Fruit fly (Drosophila melanogaster): ENCODE data around the gene Tsp26A.

Tsp26A gene

dm6 chr2L:5990447-5990846 is 9.6 kb upstream of the Tsp26A start:
- no peak for TF ChIP-seq dl (GFP tag; optimal IDR thresholded peaks at IDR 0.05; ENCODE audit: insufficient read depth in 1 of 2, partially characterized antibody in 2 of 2)
- no peak for TF ChIP-seq N (GFP tag; optimal IDR thresholded peaks at IDR 0.05)
- TF ChIP-seq fru (GFP tag; optimal IDR thresholded peaks at IDR 0.05) = no peak
- no peak for TF ChIP-seq rgr (GFP tag; optimal IDR thresholded peaks at IDR 0.05)
- TF ChIP-seq dmrt93B (GFP tag; optimal IDR thresholded peaks at IDR 0.05) = no peak
- no peak for TF ChIP-seq OdsH (GFP tag; optimal IDR thresholded peaks at IDR 0.05)
- TF ChIP-seq sv (GFP tag; optimal IDR thresholded peaks at IDR 0.05) = no peak
- TF ChIP-seq ey (GFP tag; optimal IDR thresholded peaks at IDR 0.05) = no peak
- TF ChIP-seq dsf (GFP tag; optimal IDR thresholded peaks at IDR 0.05; ENCODE audit: borderline replicate concordance) = no peak
- no peak for TF ChIP-seq tai (GFP tag; optimal IDR thresholded peaks at IDR 0.05)
- TF ChIP-seq lola (GFP tag; optimal IDR thresholded peaks at IDR 0.05) = no peak
- no peak for TF ChIP-seq woc (GFP tag; optimal IDR thresholded peaks at IDR 0.05)
- TF ChIP-seq sage (GFP tag; optimal IDR thresholded peaks at IDR 0.05) = no peak
- no peak for TF ChIP-seq Rel (GFP tag; optimal IDR thresholded peaks at IDR 0.05)
- TF ChIP-seq Rel (tag; optimal IDR thresholded peaks at IDR 0.05) = no peak

DNA sequence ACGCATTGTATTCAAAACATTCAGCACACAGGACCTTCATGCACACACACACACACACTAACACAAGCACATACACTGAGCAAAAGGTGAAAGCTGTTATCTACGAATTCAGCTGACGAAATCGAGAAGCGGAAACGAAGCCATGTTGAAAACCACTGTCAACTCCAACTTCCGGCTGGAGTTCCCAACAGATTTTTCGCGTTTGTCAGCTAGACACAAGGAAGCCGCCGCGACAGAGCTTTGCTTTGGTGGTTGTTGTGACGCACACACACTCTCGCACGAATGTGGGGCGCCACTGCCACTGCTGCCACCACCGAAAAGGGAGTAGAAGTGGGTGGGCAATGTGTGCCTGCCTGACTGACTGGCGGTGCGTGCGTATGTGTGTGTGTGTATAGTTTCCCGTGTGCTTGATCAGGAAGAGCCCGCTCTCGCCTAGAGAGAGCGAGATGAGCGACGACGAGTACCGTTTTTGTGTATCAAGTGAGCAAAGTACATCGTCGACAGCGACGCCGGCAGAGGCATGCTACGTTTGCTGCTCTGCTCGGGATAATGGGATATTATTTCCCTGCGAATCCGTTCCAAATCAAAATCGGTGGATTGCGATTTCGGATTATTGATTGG is 2.3 kb upstream of the Tsp26A start:
- TF ChIP-seq N (GFP tag; optimal IDR thresholded peaks at IDR 0.05) (peak; percentile 34), fru (GFP tag; optimal IDR thresholded peaks at IDR 0.05) (peak; percentile 8), CG9705 (GFP tag; optimal IDR thresholded peaks at IDR 0.05) (peak; percentile 5), HLH106 (tag; optimal IDR thresholded peaks at IDR 0.05) (peak; percentile 3), OdsH (GFP tag; optimal IDR thresholded peaks at IDR 0.05) (peak; percentile 6), h (GFP tag; optimal IDR thresholded peaks at IDR 0.05) (peak; percentile 13), usp (GFP tag; optimal IDR thresholded peaks at IDR 0.05) (no peak), br (GFP tag; optimal IDR thresholded peaks at IDR 0.05) (peak; percentile 9), Hr83 (GFP tag; optimal IDR thresholded peaks at IDR 0.05; ENCODE audit: poor library complexity, severe bottlenecking) (peak; percentile 34), Sp1 (GFP tag; optimal IDR thresholded peaks at IDR 0.05) (peak; percentile 49), psq (GFP tag; optimal IDR thresholded peaks at IDR 0.05) (no peak), Dfd (GFP tag; optimal IDR thresholded peaks at IDR 0.05) (no peak), CG32264 (GFP tag; optimal IDR thresholded peaks at IDR 0.05) (no peak)

- no peak for TF ChIP-seq N (GFP tag; optimal IDR thresholded peaks at IDR 0.05)
- peak; percentile 18 for TF ChIP-seq Hr83 (GFP tag; optimal IDR thresholded peaks at IDR 0.05; ENCODE audit: poor library complexity, severe bottlenecking)
Observed at dm6 chr2L:5998383-5998782, 1.6 kb upstream of the Tsp26A start.

dm6 chr2L:5999247-5999646 is 781 bp upstream of the Tsp26A start, which contains the start of gene Kdm5:
Gene Kdm5, minus strand, starts transcription at chr2L:5999501.
- no peak for TF ChIP-seq woc (GFP tag; optimal IDR thresholded peaks at IDR 0.05)
- peak; percentile 56 for TF ChIP-seq br (GFP tag; optimal IDR thresholded peaks at IDR 0.05)
- TF ChIP-seq h (GFP tag; optimal IDR thresholded peaks at IDR 0.05) = peak; percentile 36
- TF ChIP-seq OdsH (GFP tag; optimal IDR thresholded peaks at IDR 0.05) = no peak
- no peak for TF ChIP-seq Dfd (GFP tag; optimal IDR thresholded peaks at IDR 0.05)
- TF ChIP-seq Hr83 (GFP tag; optimal IDR thresholded peaks at IDR 0.05; ENCODE audit: poor library complexity, severe bottlenecking) = peak; percentile 82
- TF ChIP-seq CG32264 (GFP tag; optimal IDR thresholded peaks at IDR 0.05) = no peak
- TF ChIP-seq CG9705 (GFP tag; optimal IDR thresholded peaks at IDR 0.05) = no peak
- peak; percentile 27 for TF ChIP-seq HLH106 (tag; optimal IDR thresholded peaks at IDR 0.05)
- no peak for TF ChIP-seq Dif (GFP tag; optimal IDR thresholded peaks at IDR 0.05; ENCODE audit: partially characterized antibody)
- TF ChIP-seq Hr78 (GFP tag; optimal IDR thresholded peaks at IDR 0.05) = no peak
- TF ChIP-seq fru (GFP tag; optimal IDR thresholded peaks at IDR 0.05) = peak; percentile 23
- TF ChIP-seq CrebA (GFP tag; optimal IDR thresholded peaks at IDR 0.05; ENCODE audit: borderline replicate concordance) = no peak
- TF ChIP-seq Vsx2 (GFP tag; optimal IDR thresholded peaks at IDR 0.05; ENCODE audit: partially characterized antibody) = no peak
- peak; percentile 51 for TF ChIP-seq rgr (GFP tag; optimal IDR thresholded peaks at IDR 0.05)
- no peak for TF ChIP-seq N (GFP tag; optimal IDR thresholded peaks at IDR 0.05)
- peak; percentile 17 for TF ChIP-seq ey (GFP tag; optimal IDR thresholded peaks at IDR 0.05)
- TF ChIP-seq Rel (GFP tag; optimal IDR thresholded peaks at IDR 0.05) = no peak
- TF ChIP-seq Rel (tag; optimal IDR thresholded peaks at IDR 0.05) = peak; percentile 87
- TF ChIP-seq Mio (GFP tag; optimal IDR thresholded peaks at IDR 0.05) = no peak
- TF ChIP-seq sage (GFP tag; optimal IDR thresholded peaks at IDR 0.05) = no peak
- no peak for TF ChIP-seq pan (optimal IDR thresholded peaks at IDR 0.05)
- peak; percentile 32 for TF ChIP-seq psq (GFP tag; optimal IDR thresholded peaks at IDR 0.05)
- TF ChIP-seq Jra (GFP tag; optimal IDR thresholded peaks at IDR 0.05) = no peak
- TF ChIP-seq Sp1 (GFP tag; optimal IDR thresholded peaks at IDR 0.05) = peak; percentile 32
- peak in 1 of 2 experiments; percentile 38 for TF ChIP-seq foxo (GFP tag; optimal IDR thresholded peaks at IDR 0.05)
- no peak for TF ChIP-seq Abd-B (GFP tag; optimal IDR thresholded peaks at IDR 0.05)
- no peak for TF ChIP-seq tai (GFP tag; optimal IDR thresholded peaks at IDR 0.05)
- TF ChIP-seq jim (GFP tag; optimal IDR thresholded peaks at IDR 0.05) = no peak
- TF ChIP-seq dmrt93B (GFP tag; optimal IDR thresholded peaks at IDR 0.05) = peak; percentile 1
- TF ChIP-seq GATAd (GFP tag; optimal IDR thresholded peaks at IDR 0.05) = no peak
- no peak for TF ChIP-seq dsf (GFP tag; optimal IDR thresholded peaks at IDR 0.05; ENCODE audit: borderline replicate concordance)

Measured in whole organism, wandering third instar larva.